Worm (Caenorhabditis elegans) whole organism, young adult: ENCODE data around the gene Y51H4A.24.
A peak's percentile ranks its signal among the peaks of the same experiment; 100 is the strongest.
"Not testable (repeated sequence)": the region's sequence is repeated elsewhere in the genome, so short reads cannot be mapped to it uniquely, and the experiment has no call there.

Experiments used
- B0261.1 ChIP-seq: sonication (generic microtip); optimal IDR thresholded peaks from 2 replicates; lab custom pipeline; 2016; ENCODE audit warnings: mild to moderate bottlenecking, missing genetic modification characterization, moderate library complexity, missing compliant biosample characterization
- D2030.7 ChIP-seq: fragments of 200-800 bp; sonication (Bioruptor generic); IDR thresholded peaks from 2 replicates; pipeline ENCODE4 v1.3.6; 2022; ENCODE audit warnings: missing genetic modification reagents, missing genetic modification characterization, missing compliant biosample characterization
- F23B12.7 ChIP-seq: sonication (generic microtip); optimal IDR thresholded peaks from 2 replicates; lab custom pipeline; 2017; ENCODE audit warnings: missing genetic modification characterization, mild to moderate bottlenecking, missing compliant biosample characterization, antibody characterized with exemption, moderate library complexity; ENCODE audit not compliant: insufficient read depth
- Y56A3A.18 ChIP-seq: fragments of 200-800 bp; sonication (Bioruptor generic); IDR thresholded peaks from 2 replicates; pipeline ENCODE4 v1.3.6; 2022; ENCODE audit warnings: missing genetic modification reagents, missing genetic modification characterization, missing compliant biosample characterization
- Y67H2A.10 ChIP-seq: fragments of 200-800 bp; sonication (Bioruptor generic); conservative IDR thresholded peaks from 2 replicates; pipeline ENCODE4 v1.3.6; 2022; ENCODE audit warnings: missing genetic modification reagents, missing genetic modification characterization, missing compliant biosample characterization
- Y95B8A.8 ChIP-seq: fragments of 200-800 bp; sonication (Bioruptor generic); IDR thresholded peaks from 2 replicates; pipeline ENCODE4 v1.3.6; 2022; ENCODE audit warnings: missing genetic modification reagents, missing genetic modification characterization, missing compliant biosample characterization
- akir-1 ChIP-seq: fragments of 200-800 bp; sonication (Bioruptor generic); optimal IDR thresholded peaks from 2 replicates; lab custom pipeline; 2018; ENCODE audit warnings: mild to moderate bottlenecking, missing genetic modification characterization, moderate library complexity, missing compliant biosample characterization
- aptf-3 ChIP-seq: fragments of 200-800 bp; sonication (Bioruptor generic); IDR thresholded peaks from 2 replicates; pipeline ENCODE4 v1.3.6; 2022; ENCODE audit warnings: missing genetic modification characterization, missing compliant biosample characterization
- attf-6 ChIP-seq: fragments of 200-800 bp; sonication (Bioruptor generic); IDR thresholded peaks from 2 replicates; pipeline ENCODE4 v1.3.6; 2022; ENCODE audit warnings: missing genetic modification reagents, missing genetic modification characterization, missing compliant biosample characterization
- cebp-2 ChIP-seq: fragments of 200-800 bp; sonication (Bioruptor generic); IDR thresholded peaks from 2 replicates; pipeline ENCODE4 v1.3.6; 2022; ENCODE audit warnings: missing genetic modification characterization, missing compliant biosample characterization
- die-1 ChIP-seq: sonication (generic microtip); optimal IDR thresholded peaks from 2 replicates; lab custom pipeline; 2016; ENCODE audit warnings: missing genotype, mild to moderate bottlenecking, missing genetic modification characterization, missing compliant biosample characterization
- dox-1 ChIP-seq: fragments of 200-800 bp; sonication (Bioruptor generic); IDR thresholded peaks from 2 replicates; pipeline ENCODE4 v1.3.6; 2022; ENCODE audit warnings: missing genetic modification reagents, missing genetic modification characterization, missing compliant biosample characterization
- dpl-1 ChIP-seq: fragments of 150-350 bp; optimal IDR thresholded peaks from 2 replicates; lab custom pipeline; 2014; ENCODE audit warnings: missing biosample characterization, missing genetic modification reagents, missing genetic modification characterization
- egl-18 ChIP-seq: fragments of 200-800 bp; sonication (Bioruptor generic); IDR thresholded peaks from 2 replicates; pipeline ENCODE4 v1.3.6; 2022; ENCODE audit warnings: missing genetic modification reagents, missing genetic modification characterization, missing compliant biosample characterization
- him-1 ChIP-seq: sonication (generic microtip); optimal IDR thresholded peaks from 2 replicates; lab custom pipeline; 2016; ENCODE audit warnings: missing genotype, missing genetic modification reagents, missing genetic modification characterization, missing compliant biosample characterization
- hmg-1.2 ChIP-seq: fragments of 200-800 bp; sonication (Bioruptor generic); IDR thresholded peaks from 2 replicates; pipeline ENCODE4 v1.3.6; 2022; ENCODE audit warnings: missing genetic modification reagents, missing genetic modification characterization, missing compliant biosample characterization
- hmg-20 ChIP-seq: fragments of 200-800 bp; sonication (Bioruptor generic); IDR thresholded peaks from 2 replicates; pipeline ENCODE4 v1.3.6; 2022; ENCODE audit warnings: missing genetic modification reagents, missing genetic modification characterization, missing compliant biosample characterization
- let-607 ChIP-seq, 2 experiments: fragments of 200-800 bp in 1 of 2; sonication (Bioruptor generic) in 1 of 2; sonication (generic microtip) in 1 of 2; optimal IDR thresholded peaks; 2 replicates each; lab custom pipeline; 2016 to 2018; ENCODE audit warnings: mild to moderate bottlenecking in 2 of 2, missing compliant biosample characterization in 2 of 2, missing genetic modification characterization in 2 of 2, moderate library complexity in 2 of 2, missing genotype in 1 of 2
- lin-26 ChIP-seq: fragments of 200-800 bp; sonication (Bioruptor generic); IDR thresholded peaks from 2 replicates; pipeline ENCODE4 v1.3.6; 2022; ENCODE audit warnings: missing genetic modification reagents, missing genetic modification characterization, missing compliant biosample characterization
- madf-3 ChIP-seq: fragments of 200-800 bp; sonication (Bioruptor generic); IDR thresholded peaks from 2 replicates; pipeline ENCODE4 v1.3.6; 2022; ENCODE audit warnings: missing genetic modification reagents, missing genetic modification characterization, missing compliant biosample characterization
- mcd-1 ChIP-seq: fragments of 200-800 bp; sonication (Bioruptor generic); IDR thresholded peaks from 2 replicates; pipeline ENCODE4 v1.3.6; 2022; ENCODE audit warnings: missing genetic modification reagents, missing genetic modification characterization, missing compliant biosample characterization
- nhr-120 ChIP-seq: fragments of 200-800 bp; sonication (Bioruptor generic); IDR thresholded peaks from 2 replicates; pipeline ENCODE4 v1.3.6; 2022; ENCODE audit warnings: missing genetic modification characterization, missing compliant biosample characterization
- nhr-179 ChIP-seq: sonication (generic microtip); optimal IDR thresholded peaks from 2 replicates; lab custom pipeline; 2016; ENCODE audit warnings: mild to moderate bottlenecking, missing genetic modification characterization, missing compliant biosample characterization
- nhr-80 ChIP-seq: sonication (generic microtip); optimal IDR thresholded peaks from 2 replicates; lab custom pipeline; 2016; ENCODE audit warnings: missing genetic modification characterization, missing compliant biosample characterization
- pha-4 ChIP-seq: fragments of 150-350 bp; sonication (generic microtip); optimal IDR thresholded peaks from 2 replicates; lab custom pipeline; 2014; ENCODE audit warnings: missing biosample characterization, missing genetic modification reagents, missing genetic modification characterization
- rcor-1 ChIP-seq: fragments of 200-800 bp; sonication (Bioruptor generic); IDR thresholded peaks from 2 replicates; pipeline ENCODE4 v1.3.6; 2022; ENCODE audit warnings: missing genetic modification reagents, missing genetic modification characterization, missing compliant biosample characterization
- rpc-1 ChIP-seq, 2 experiments: fragments of 150-350 bp in 1 of 2; sonication (generic microtip) in 1 of 2; optimal IDR thresholded peaks; 2 replicates each; lab custom pipeline; 2014 to 2018; ENCODE audit warnings: missing biosample characterization in 1 of 2, missing genetic modification characterization in 1 of 2, missing genetic modification reagents in 1 of 2, missing genotype in 1 of 2
- snpc-1.1 ChIP-seq: sonication (generic microtip); optimal IDR thresholded peaks from 2 replicates; lab custom pipeline; 2017; ENCODE audit warnings: missing genetic modification characterization, mild to moderate bottlenecking, missing compliant biosample characterization, antibody characterized with exemption, moderate library complexity, missing genotype, missing genetic modification reagents; ENCODE audit not compliant: insufficient read depth
- snpc-3.4 ChIP-seq: sonication (generic microtip); optimal IDR thresholded peaks from 2 replicates; lab custom pipeline; 2017; ENCODE audit warnings: missing genetic modification characterization, mild to moderate bottlenecking, missing compliant biosample characterization, antibody characterized with exemption, moderate library complexity, missing genotype, missing genetic modification reagents
- snpc-4 ChIP-seq, 5 experiments: fragments of 150-350 bp in 1 of 5; sonication (generic microtip) in 4 of 5; optimal IDR thresholded peaks; 2 replicates each; lab custom pipeline; 2014 to 2018; ENCODE audit warnings: missing genetic modification characterization in 5 of 5, missing biosample characterization in 3 of 5, antibody characterized with exemption in 2 of 5, mild to moderate bottlenecking in 2 of 5, missing compliant biosample characterization in 2 of 5, missing genotype in 2 of 5, moderate library complexity in 2 of 5, missing genetic modification reagents in 1 of 5
- tbp1 ChIP-seq: fragments of 200-800 bp; sonication (Bioruptor generic); optimal IDR thresholded peaks from 2 replicates; lab custom pipeline; 2018; ENCODE audit warnings: mild to moderate bottlenecking, missing genetic modification characterization, missing compliant biosample characterization
- tbx-9 ChIP-seq: sonication (generic microtip); optimal IDR thresholded peaks from 2 replicates; lab custom pipeline; 2016; ENCODE audit warnings: borderline replicate concordance, missing genetic modification characterization, inconsistent platforms, missing compliant biosample characterization
- ztf-25 ChIP-seq: fragments of 200-800 bp; sonication (Bioruptor generic); IDR thresholded peaks from 2 replicates; pipeline ENCODE4 v1.3.6; 2022; ENCODE audit warnings: missing genetic modification reagents, missing genetic modification characterization, missing compliant biosample characterization

Gene Y51H4A.24

DNA sequence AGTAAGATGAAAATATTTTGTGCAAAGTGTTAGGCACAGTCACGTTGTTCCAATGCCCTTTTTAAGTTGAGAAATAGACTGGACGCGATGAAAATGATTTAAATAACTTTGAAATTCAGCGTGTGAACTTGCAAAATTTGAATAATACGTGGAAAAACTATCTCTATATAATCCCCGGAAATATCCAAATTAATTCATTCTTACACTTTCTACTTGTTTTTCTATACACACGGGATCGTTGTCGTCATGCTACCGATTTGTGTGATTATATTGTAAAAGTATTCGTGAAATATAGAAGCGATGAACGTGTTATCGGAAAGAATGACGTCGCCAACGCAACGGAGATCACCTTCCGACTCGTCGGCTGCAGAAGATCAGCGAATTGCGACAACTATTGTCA lies 2.9 kb upstream of the Y51H4A.24 start, which contains the start of gene Y43D4A.1:
TSS of gene Y43D4A.1 (plus strand) at position 301 of the 400 bp plus-strand sequence.
- TF ChIP-seq Y67H2A.10 (GFP tag; lab: Robert Waterston, UW) (no peak), akir-1 (GFP tag; lab: Kevin White, UChicago) (no peak), snpc-3.4 (tag; lab: Kevin White, UChicago) (no peak), mcd-1 (GFP tag; lab: Robert Waterston, UW) (no peak), him-1 (no peak), let-607 (tag; optimal IDR thresholded peaks at IDR 0.05; lab: Kevin White, UChicago) (no peak), snpc-1.1 (no peak), die-1 (tag; lab: Kevin White, UChicago) (no peak), tbx-9 (no peak), Y95B8A.8 (GFP tag; lab: Robert Waterston, UW) (no peak), F23B12.7 (tag; lab: Kevin White, UChicago) (no peak), pha-4 (no peak), egl-18 (GFP tag; lab: Robert Waterston, UW) (no peak), dpl-1 (GFP tag; lab: Kevin White, UChicago) (no peak), nhr-120 (no peak), nhr-179 (tag; lab: Kevin White, UChicago) (no peak)

DNA sequence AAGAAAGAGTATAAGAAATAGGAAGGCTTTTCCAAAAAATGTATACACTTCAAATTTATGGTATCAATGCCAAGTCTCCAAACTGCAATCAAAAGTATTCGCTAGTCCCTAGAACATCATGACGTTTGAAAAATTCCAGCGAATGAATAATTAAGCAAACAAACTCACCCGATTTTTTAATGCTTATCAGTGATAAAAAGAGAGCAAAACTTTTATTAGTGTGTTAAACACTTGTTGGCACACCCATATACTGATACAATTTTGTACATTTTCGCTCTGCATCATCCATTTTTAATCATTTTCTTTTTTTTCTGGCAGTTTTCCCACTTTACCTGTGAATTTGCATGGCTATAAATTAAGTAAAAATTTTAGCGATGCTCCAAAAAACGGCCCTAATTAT lies 4.7 kb downstream of the Y51H4A.24 start, which contains the start of gene Y51H4A.25:
TSS of gene Y51H4A.25 (plus strand) at position 373 of the 400 bp plus-strand sequence.
- TF ChIP-seq nhr-80 (tag; lab: Kevin White, UChicago) (peak; percentile 49), dox-1 (GFP tag; lab: Robert Waterston, UW) (no peak)

DNA sequence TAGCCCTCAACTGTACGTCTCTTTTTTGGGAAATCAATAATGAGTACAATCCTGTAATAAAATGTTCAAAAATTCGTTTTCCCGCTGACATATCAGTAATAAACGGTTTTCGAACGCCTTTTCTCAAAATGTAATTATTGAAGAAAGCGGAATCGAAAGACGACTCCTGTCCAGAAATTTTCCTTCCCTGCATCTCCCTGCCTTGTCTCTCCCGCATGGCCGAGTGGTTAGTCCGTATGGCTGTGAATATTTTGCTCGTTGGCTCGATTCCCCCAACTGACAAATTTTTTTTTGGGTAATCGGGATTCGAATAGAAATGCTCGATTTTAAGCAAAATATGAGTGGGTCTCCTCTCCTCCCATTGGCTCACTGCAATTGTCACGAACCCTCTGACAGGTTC lies 9.4 kb downstream of the Y51H4A.24 start:
- TF ChIP-seq rpc-1 (optimal IDR thresholded peaks at IDR 0.05; lab: Kevin White, UChicago): peak; percentile 12
- peak; percentile 56 for TF ChIP-seq rpc-1 (tag; optimal IDR thresholded peaks at IDR 0.05; lab: Kevin White, UChicago)
- TF ChIP-seq hmg-20 (GFP tag; lab: Robert Waterston, UW): 0 out of 2 replicates have a peak, but pooled peaks have one; percentile 38
- TF ChIP-seq mcd-1 (GFP tag; lab: Robert Waterston, UW): peak; percentile 47
- TF ChIP-seq tbp1: peak; percentile 83
- TF ChIP-seq Y56A3A.18 (GFP tag; lab: Robert Waterston, UW): peak; percentile 79
- 0 out of 2 replicates have a peak, but pooled peaks have one; percentile 39 for TF ChIP-seq aptf-3 (GFP tag; lab: Robert Waterston, UW)
- TF ChIP-seq snpc-4 (GFP tag; optimal IDR thresholded peaks at IDR 0.05; lab: Kevin White, UChicago): not testable (repeated sequence)
- peak in 1 of 4 experiments; percentile 87 for TF ChIP-seq snpc-4 (tag; optimal IDR thresholded peaks at IDR 0.05; lab: Kevin White, UChicago)
- peak; percentile 94 for TF ChIP-seq lin-26
- peak; percentile 27; the same call in 1 of the 2 replicates for TF ChIP-seq D2030.7
- 0 out of 2 replicates have a peak, but pooled peaks have one; percentile 63 for TF ChIP-seq madf-3 (GFP tag; lab: Robert Waterston, UW)
- peak; percentile 78; the same call in 1 of the 2 replicates for TF ChIP-seq cebp-2
- peak; percentile 61 for TF ChIP-seq B0261.1 (tag; lab: Kevin White, UChicago)
- TF ChIP-seq ztf-25 (GFP tag; lab: Robert Waterston, UW): peak; percentile 78; the same call in 1 of the 2 replicates
- peak; percentile 62 for TF ChIP-seq rcor-1 (GFP tag; lab: Robert Waterston, UW)
- TF ChIP-seq hmg-1.2 (GFP tag; lab: Robert Waterston, UW): peak; percentile 76
- peak; percentile 98 for TF ChIP-seq attf-6
